Worm (Caenorhabditis elegans): ENCODE data around the gene dmsr-11.

- TF ChIP-seq unc-62 (GFP tag; optimal IDR thresholded peaks at IDR 0.05) (no peak), aly-2 (tag; optimal IDR thresholded peaks at IDR 0.05) (no peak)
Measured at ce11 chrV:6768452-6768929, 35.4 kb downstream of the dmsr-11 start, which contains the start of the genes T25F10.1 and clik-1.

Measured in whole organism, L3 larva.